In genomic region chrV:7051133-7051765, ce11 we compare ENCODE assay signal across 3 worm cellular contexts.
A peak's percentile ranks its signal among the peaks of the same experiment; 100 is the strongest.
TF ChIP-seq lines count a peak whose summit lies in the region.

TSS of gene tofu-2 (minus strand) at chrV:7051248.
TSS of gene spig-1 (plus strand) at chrV:7051715.

TF ChIP-seq in whole organism, L1 larva, 84 proteins besides CTCF, POLR2A, EP300 and RAD21:
- no peak for TF ChIP-seq mab-9 (GFP tag; IDR thresholded peaks at IDR 0.05; lab: Robert Waterston, UW)
- TF ChIP-seq lin-15B (tag; optimal IDR thresholded peaks at IDR 0.05; lab: Kevin White, UChicago): no peak
- TF ChIP-seq pax-3 (tag; optimal IDR thresholded peaks at IDR 0.05; lab: Kevin White, UChicago): no peak
- TF ChIP-seq nhr-85 (tag; lab: Kevin White, UChicago): no peak
- TF ChIP-seq unc-86 (tag; optimal IDR thresholded peaks at IDR 0.05; lab: Kevin White, UChicago): no peak
- peak in 1 of 2 experiments; percentile 59 for TF ChIP-seq efl-1 (optimal IDR thresholded peaks at IDR 0.05; lab: Kevin White, UChicago)
- peak; percentile 6 to 44 for TF ChIP-seq efl-1 (GFP tag; optimal IDR thresholded peaks at IDR 0.05 in 1 of 2; lab: Kevin White, UChicago)

TF ChIP-seq in whole organism, L4 larva, 104 proteins besides CTCF, POLR2A, EP300 and RAD21:
- TF ChIP-seq Y105C5A.15 (GFP tag; IDR thresholded peaks at IDR 0.05; lab: Robert Waterston, UW) (no peak), Y48G9A.11 (GFP tag; IDR thresholded peaks at IDR 0.05; lab: Robert Waterston, UW) (peak; percentile 96)

TF ChIP-seq in whole organism, young adult, 124 proteins besides CTCF, POLR2A, EP300 and RAD21:
- TF ChIP-seq attf-3 (GFP tag; conservative IDR thresholded peaks at IDR 0.05; lab: Robert Waterston, UW): peak; percentile 86
- no peak for TF ChIP-seq ztf-28 (GFP tag; IDR thresholded peaks at IDR 0.05; lab: Robert Waterston, UW)
